Worm (Caenorhabditis elegans): ENCODE data around the gene tba-8.

DNA sequence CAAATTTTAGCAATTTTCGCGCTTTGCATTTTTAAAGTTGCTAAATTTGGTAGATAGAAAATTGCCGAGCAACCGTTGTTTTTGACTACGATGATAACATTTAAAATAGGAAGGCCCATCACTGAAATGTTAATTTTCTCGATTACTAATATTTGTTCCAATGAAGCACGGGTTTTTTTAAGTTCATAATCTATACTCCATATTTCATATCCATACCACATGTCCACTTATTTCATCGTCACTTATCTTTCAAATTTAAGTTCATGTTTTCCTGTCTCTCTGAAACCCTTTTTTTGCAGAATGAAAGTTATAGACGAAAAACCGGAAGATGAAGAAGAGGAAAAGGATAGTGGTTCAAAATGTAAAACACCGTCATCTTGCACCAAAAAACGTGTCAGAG lies 14.0 kb upstream of the tba-8 start, which contains the start of gene gap-2:
- TF ChIP-seq ama-1 (optimal IDR thresholded peaks at IDR 0.05) (no peak), flt-1 (GFP tag; IDR thresholded peaks at IDR 0.05) (no peak), ets-7 (tag; optimal IDR thresholded peaks at IDR 0.05) (no peak)
